ENCODE assay signal across 1 fruit fly cellular context in the genomic region with DNA sequence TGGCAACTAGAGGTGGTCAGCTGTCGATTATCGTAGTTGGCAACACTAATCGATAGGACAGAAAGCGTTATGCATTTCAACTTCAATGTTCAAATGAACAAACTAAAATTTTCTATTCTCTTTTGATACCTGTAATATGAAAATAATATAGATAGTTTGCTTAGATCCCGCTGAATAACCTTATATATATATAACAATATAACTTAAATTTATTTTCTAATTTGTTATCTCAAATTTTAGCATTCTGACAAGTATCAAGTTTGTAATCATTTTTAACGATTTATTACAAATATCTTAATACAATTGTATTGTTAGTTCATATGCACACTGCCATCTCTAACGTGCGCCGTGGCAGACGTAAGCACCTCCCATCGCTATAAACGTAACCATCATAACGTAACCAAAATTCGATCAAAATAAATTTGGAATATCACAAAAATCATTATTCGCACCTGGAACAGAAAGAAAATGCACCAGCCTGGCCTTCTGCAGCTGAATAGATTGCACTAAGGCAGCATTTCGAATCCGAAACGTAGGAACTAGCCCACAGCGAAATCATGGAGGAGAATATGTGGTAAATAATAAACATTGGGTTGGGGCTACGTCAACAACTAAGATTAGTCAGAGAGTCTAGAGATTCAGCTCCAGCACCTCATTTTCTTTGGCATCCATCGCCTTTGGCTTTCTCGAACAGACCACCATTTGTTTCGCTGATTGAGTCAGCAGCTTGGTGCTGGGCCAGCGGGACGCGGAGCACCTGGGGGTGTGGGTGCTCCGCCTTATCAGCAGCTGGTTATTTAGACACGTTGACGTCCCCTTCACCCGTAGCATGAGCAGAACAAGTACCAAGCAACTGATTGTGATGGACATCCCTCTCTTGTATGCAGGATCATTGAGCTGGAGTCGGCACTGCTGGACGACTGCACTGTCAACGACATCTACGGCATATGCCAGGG.
A peak's percentile ranks its signal among the peaks of the same experiment; 100 is the strongest.
TF ChIP-seq lines count a peak whose summit lies in the region.

A gene (minus strand): TSS at position 22 of the 956 bp plus-strand sequence.
A gene (plus strand): TSS at position 385 of the 956 bp plus-strand sequence.

TF ChIP-seq in whole organism, embryonic, 481 proteins besides CTCF, POLR2A, EP300 and RAD21 (continued from another document and continues in another):
- TF ChIP-seq Taf1 (GFP tag; IDR thresholded peaks at IDR 0.05; lab: Robert Waterston, UW) = 0 out of 2 replicates have a peak, but pooled peaks have one; percentile 42
- peak; percentile 6 for TF ChIP-seq CG1603 (tag; optimal IDR thresholded peaks at IDR 0.05; lab: Kevin White, UChicago)
- no peak for TF ChIP-seq sc (optimal IDR thresholded peaks at IDR 0.05; lab: Kevin White, UChicago)
- TF ChIP-seq sc (GFP tag; optimal IDR thresholded peaks at IDR 0.05; lab: Kevin White, UChicago) = peak; percentile 48
- TF ChIP-seq run (tag; optimal IDR thresholded peaks at IDR 0.05; lab: Kevin White, UChicago) = no peak
- TF ChIP-seq B-H2 (GFP tag; optimal IDR thresholded peaks at IDR 0.05; lab: Kevin White, UChicago) = peak; percentile 57
- TF ChIP-seq insv (GFP tag; optimal IDR thresholded peaks at IDR 0.05; lab: Kevin White, UChicago) = peak in 1 of 2 experiments; percentile 8
- TF ChIP-seq CG34376 (GFP tag; optimal IDR thresholded peaks at IDR 0.05; lab: Kevin White, UChicago) = no peak
- no peak for TF ChIP-seq CG3726 (GFP tag; IDR thresholded peaks at IDR 0.05; lab: Robert Waterston, UW)
- no peak for TF ChIP-seq tx (GFP tag; optimal IDR thresholded peaks at IDR 0.05; lab: Kevin White, UChicago)
- TF ChIP-seq ftz-f1 (GFP tag; optimal IDR thresholded peaks at IDR 0.05; lab: Kevin White, UChicago) = no peak
- TF ChIP-seq CG17359 (tag; optimal IDR thresholded peaks at IDR 0.05; lab: Kevin White, UChicago) = peak; percentile 51
- peak; percentile 79 for TF ChIP-seq CG10366 (GFP tag; IDR thresholded peaks at IDR 0.05; lab: Robert Waterston, UW)
- peak; percentile 6 for TF ChIP-seq jumu (GFP tag; optimal IDR thresholded peaks at IDR 0.05; lab: Kevin White, UChicago)
- no peak for TF ChIP-seq CG6654 (GFP tag; optimal IDR thresholded peaks at IDR 0.05; lab: Kevin White, UChicago)
- peak; percentile 89 for TF ChIP-seq nmo (GFP tag; optimal IDR thresholded peaks at IDR 0.05; lab: Kevin White, UChicago)
- TF ChIP-seq CG14441 (GFP tag; IDR thresholded peaks at IDR 0.05; lab: Robert Waterston, UW) = peak; percentile 79
- no peak for TF ChIP-seq CG43689 (GFP tag; IDR thresholded peaks at IDR 0.05; lab: Robert Waterston, UW)
- 0 out of 2 replicates have a peak, but pooled peaks have one; percentile 12 for TF ChIP-seq dimm (GFP tag; IDR thresholded peaks at IDR 0.05; lab: Robert Waterston, UW)
- TF ChIP-seq CG11247 (GFP tag; IDR thresholded peaks at IDR 0.05; lab: Robert Waterston, UW) = peak; percentile 62; the same call in 1 of the 2 replicates
- no peak for TF ChIP-seq CG13296 (GFP tag; optimal IDR thresholded peaks at IDR 0.05; lab: Kevin White, UChicago)
- TF ChIP-seq CG8388 (GFP tag; optimal IDR thresholded peaks at IDR 0.05; lab: Kevin White, UChicago) = peak; percentile 61
- peak; percentile 39 for TF ChIP-seq pzg (GFP tag; optimal IDR thresholded peaks at IDR 0.05; lab: Kevin White, UChicago)
- TF ChIP-seq vvl (GFP tag; IDR thresholded peaks at IDR 0.05; lab: Robert Waterston, UW) = peak; percentile 70; the same call in 1 of the 2 replicates
- no peak for TF ChIP-seq CG17568 (GFP tag; optimal IDR thresholded peaks at IDR 0.05; lab: Kevin White, UChicago)
- peak; percentile 68 for TF ChIP-seq Dref (GFP tag; IDR thresholded peaks at IDR 0.05; lab: Robert Waterston, UW)
- TF ChIP-seq nau (GFP tag; optimal IDR thresholded peaks at IDR 0.05; lab: Kevin White, UChicago) = no peak
- peak; percentile 46 for TF ChIP-seq Bgb (GFP tag; IDR thresholded peaks at IDR 0.05; lab: Robert Waterston, UW; ENCODE audit: partially characterized antibody)
- peak; percentile 64 for TF ChIP-seq Doc3 (GFP tag; IDR thresholded peaks at IDR 0.05; lab: Robert Waterston, UW; ENCODE audit: partially characterized antibody)
- TF ChIP-seq CG33213 (GFP tag; optimal IDR thresholded peaks at IDR 0.05; lab: Kevin White, UChicago) = peak; percentile 14
- no peak for TF ChIP-seq gt (GFP tag; IDR thresholded peaks at IDR 0.05; lab: Robert Waterston, UW)
- no peak for TF ChIP-seq CG4282 (GFP tag; optimal IDR thresholded peaks at IDR 0.05; lab: Kevin White, UChicago)
- TF ChIP-seq lab (GFP tag; optimal IDR thresholded peaks at IDR 0.05; lab: Kevin White, UChicago) = peak; percentile 67
- TF ChIP-seq Dll (GFP tag; IDR thresholded peaks at IDR 0.05; lab: Robert Waterston, UW; ENCODE audit: partially characterized antibody) = peak; percentile 84
- peak; percentile 26 for TF ChIP-seq cato (GFP tag; optimal IDR thresholded peaks at IDR 0.05; lab: Kevin White, UChicago; ENCODE audit: borderline replicate concordance)
- no peak for TF ChIP-seq toy (GFP tag; IDR thresholded peaks at IDR 0.05; lab: Robert Waterston, UW)
- no peak for TF ChIP-seq CG15073 (GFP tag; optimal IDR thresholded peaks at IDR 0.05; lab: Kevin White, UChicago)
- TF ChIP-seq Atf-2 (GFP tag; optimal IDR thresholded peaks at IDR 0.05; lab: Kevin White, UChicago) = no peak
- no peak for TF ChIP-seq Spps (tag; optimal IDR thresholded peaks at IDR 0.05; lab: Kevin White, UChicago)
- no peak for TF ChIP-seq eyg (GFP tag; optimal IDR thresholded peaks at IDR 0.05; lab: Kevin White, UChicago)
- peak; percentile 30 for TF ChIP-seq CG1647 (GFP tag; optimal IDR thresholded peaks at IDR 0.05; lab: Kevin White, UChicago)
- peak; percentile 80 for TF ChIP-seq Scr (GFP tag; IDR thresholded peaks at IDR 0.05; lab: Robert Waterston, UW; ENCODE audit: partially characterized antibody)
- TF ChIP-seq CG32767 (GFP tag; IDR thresholded peaks at IDR 0.05; lab: Robert Waterston, UW) = no peak; the same call in 1 of the 2 replicates
- peak; percentile 75 for TF ChIP-seq CG11504 (tag; optimal IDR thresholded peaks at IDR 0.05; lab: Kevin White, UChicago)
- peak; percentile 25 for TF ChIP-seq YL-1 (GFP tag; optimal IDR thresholded peaks at IDR 0.05; lab: Kevin White, UChicago)
- TF ChIP-seq hth (optimal IDR thresholded peaks at IDR 0.05; lab: Kevin White, UChicago) = no peak
- TF ChIP-seq cg (GFP tag; optimal IDR thresholded peaks at IDR 0.05; lab: Kevin White, UChicago) = no peak
- TF ChIP-seq CG17361 (GFP tag; IDR thresholded peaks at IDR 0.05; lab: Robert Waterston, UW) = peak; percentile 85
- TF ChIP-seq CG6272 (GFP tag; IDR thresholded peaks at IDR 0.05; lab: Robert Waterston, UW) = peak; percentile 65
- TF ChIP-seq Ets65A (GFP tag; lab: Kevin White, UChicago) = peak; percentile 94
- peak; percentile 75 for TF ChIP-seq CG15696 (tag; optimal IDR thresholded peaks at IDR 0.05; lab: Kevin White, UChicago)
- TF ChIP-seq CG6683 (GFP tag; optimal IDR thresholded peaks at IDR 0.05; lab: Kevin White, UChicago) = no peak
- no peak for TF ChIP-seq CG42726 (GFP tag; IDR thresholded peaks at IDR 0.05; lab: Robert Waterston, UW; ENCODE audit: partially characterized antibody)
- TF ChIP-seq pfk (GFP tag; optimal IDR thresholded peaks at IDR 0.05; lab: Kevin White, UChicago) = no peak
- no peak for TF ChIP-seq salm (tag; optimal IDR thresholded peaks at IDR 0.05; lab: Kevin White, UChicago)
- TF ChIP-seq NFAT (GFP tag; IDR thresholded peaks at IDR 0.05; lab: Robert Waterston, UW) = peak; percentile 70
- TF ChIP-seq prd (optimal IDR thresholded peaks at IDR 0.05; lab: Kevin White, UChicago) = no peak
- TF ChIP-seq prd (GFP tag; IDR thresholded peaks at IDR 0.05; lab: Robert Waterston, UW) = peak; percentile 85
- TF ChIP-seq pnt (GFP tag; optimal IDR thresholded peaks at IDR 0.05; lab: Kevin White, UChicago) = peak; percentile 25
- TF ChIP-seq Usf (GFP tag; optimal IDR thresholded peaks at IDR 0.05; lab: Kevin White, UChicago) = peak; percentile 35
- TF ChIP-seq CG6175 (GFP tag; IDR thresholded peaks at IDR 0.05; lab: Robert Waterston, UW) = no peak
- no peak for TF ChIP-seq NC2β (GFP tag; optimal IDR thresholded peaks at IDR 0.05; lab: Kevin White, UChicago)
- no peak for TF ChIP-seq CG9876 (GFP tag; optimal IDR thresholded peaks at IDR 0.05; lab: Kevin White, UChicago)
- no peak for TF ChIP-seq CG17912 (GFP tag; optimal IDR thresholded peaks at IDR 0.05; lab: Kevin White, UChicago)
- peak; percentile 79 for TF ChIP-seq CG15269 (tag; optimal IDR thresholded peaks at IDR 0.05; lab: Kevin White, UChicago)
- no peak for TF ChIP-seq tup (GFP tag; optimal IDR thresholded peaks at IDR 0.05; lab: Kevin White, UChicago)
- TF ChIP-seq ap (GFP tag; IDR thresholded peaks at IDR 0.05; lab: Robert Waterston, UW) = no peak
- TF ChIP-seq HLH54F (GFP tag; optimal IDR thresholded peaks at IDR 0.05; lab: Kevin White, UChicago) = peak; percentile 26
- TF ChIP-seq pros (GFP tag; optimal IDR thresholded peaks at IDR 0.05; lab: Kevin White, UChicago) = no peak
- no peak for TF ChIP-seq crp (GFP tag; optimal IDR thresholded peaks at IDR 0.05; lab: Kevin White, UChicago)
- TF ChIP-seq twi (tag; optimal IDR thresholded peaks at IDR 0.05; lab: Kevin White, UChicago) = peak; percentile 49
- peak; percentile 76 for TF ChIP-seq CG12659 (GFP tag; optimal IDR thresholded peaks at IDR 0.05; lab: Kevin White, UChicago)
- no peak for TF ChIP-seq sim (GFP tag; IDR thresholded peaks at IDR 0.05; lab: Robert Waterston, UW)
- peak; percentile 19 for TF ChIP-seq Asciz (GFP tag; optimal IDR thresholded peaks at IDR 0.05; lab: Kevin White, UChicago)
- TF ChIP-seq bowl (GFP tag; IDR thresholded peaks at IDR 0.05; lab: Robert Waterston, UW) = no peak
- no peak for TF ChIP-seq disco-r (GFP tag; optimal IDR thresholded peaks at IDR 0.05; lab: Kevin White, UChicago)
- no peak for TF ChIP-seq Lim3 (GFP tag; IDR thresholded peaks at IDR 0.05; lab: Robert Waterston, UW)
- peak; percentile 38 for TF ChIP-seq CG8281 (tag; optimal IDR thresholded peaks at IDR 0.05; lab: Kevin White, UChicago)
- peak; percentile 53 for TF ChIP-seq CG15601 (tag; optimal IDR thresholded peaks at IDR 0.05; lab: Kevin White, UChicago)
- peak; percentile 76 for TF ChIP-seq CG13287 (GFP tag; IDR thresholded peaks at IDR 0.05; lab: Robert Waterston, UW; ENCODE audit: partially characterized antibody)
- TF ChIP-seq ranshi (GFP tag; IDR thresholded peaks at IDR 0.05; lab: Robert Waterston, UW) = peak; percentile 71; the same call in 1 of the 2 replicates
- peak; percentile 24 for TF ChIP-seq odd (GFP tag; optimal IDR thresholded peaks at IDR 0.05; lab: Kevin White, UChicago)
- peak; percentile 64; the same call in 2 of the 3 replicates for TF ChIP-seq CG14860 (GFP tag; IDR thresholded peaks at IDR 0.05; lab: Robert Waterston, UW; ENCODE audit: partially characterized antibody)
- 0 out of 2 replicates have a peak, but pooled peaks have one; percentile 34 for TF ChIP-seq CG1024 (GFP tag; IDR thresholded peaks at IDR 0.05; lab: Robert Waterston, UW)
- 0 out of 3 replicates have a peak, but pooled peaks have one; percentile 45 for TF ChIP-seq hb (GFP tag; IDR thresholded peaks at IDR 0.05; lab: Robert Waterston, UW; ENCODE audit: partially characterized antibody)
- peak; percentile 53 for TF ChIP-seq Blimp-1 (GFP tag; optimal IDR thresholded peaks at IDR 0.05; lab: Kevin White, UChicago)
- no peak for TF ChIP-seq jing (GFP tag; optimal IDR thresholded peaks at IDR 0.05; lab: Kevin White, UChicago)
- TF ChIP-seq CG4820 (GFP tag; optimal IDR thresholded peaks at IDR 0.05; lab: Kevin White, UChicago) = peak; percentile 55
- peak; percentile 53 for TF ChIP-seq CG10462 (GFP tag; optimal IDR thresholded peaks at IDR 0.05; lab: Kevin White, UChicago)
- peak; percentile 66 for TF ChIP-seq E2f1 (GFP tag; IDR thresholded peaks at IDR 0.05; lab: Robert Waterston, UW)
- peak; percentile 30 for TF ChIP-seq CG1529 (GFP tag; optimal IDR thresholded peaks at IDR 0.05; lab: Kevin White, UChicago)
- peak; percentile 37 for TF ChIP-seq CG13894 (tag; optimal IDR thresholded peaks at IDR 0.05; lab: Kevin White, UChicago)
- TF ChIP-seq CG31365 (tag; optimal IDR thresholded peaks at IDR 0.05; lab: Kevin White, UChicago) = no peak
- TF ChIP-seq slp2 (GFP tag; optimal IDR thresholded peaks at IDR 0.05; lab: Kevin White, UChicago) = peak; percentile 15
- TF ChIP-seq CG12942 (GFP tag; optimal IDR thresholded peaks at IDR 0.05; lab: Kevin White, UChicago) = peak; percentile 72
- peak; percentile 36 for TF ChIP-seq Hsf (GFP tag; optimal IDR thresholded peaks at IDR 0.05; lab: Kevin White, UChicago)
- no peak for TF ChIP-seq ash1 (GFP tag; optimal IDR thresholded peaks at IDR 0.05; lab: Kevin White, UChicago)
- TF ChIP-seq fu2 (GFP tag; optimal IDR thresholded peaks at IDR 0.05; lab: Kevin White, UChicago) = peak; percentile 9
- TF ChIP-seq ATbp (GFP tag; optimal IDR thresholded peaks at IDR 0.05; lab: Kevin White, UChicago) = no peak
- peak; percentile 82 for TF ChIP-seq BEAF-32 (GFP tag; optimal IDR thresholded peaks at IDR 0.05; lab: Kevin White, UChicago)
- peak; percentile 25 for TF ChIP-seq CG31388 (GFP tag; optimal IDR thresholded peaks at IDR 0.05; lab: Kevin White, UChicago)
- TF ChIP-seq GATAe (GFP tag; conservative IDR thresholded peaks at IDR 0.05; lab: Robert Waterston, UW) = 0 out of 2 replicates have a peak, but pooled peaks have one; percentile 18
- peak; percentile 81 for TF ChIP-seq ind (GFP tag; optimal IDR thresholded peaks at IDR 0.05; lab: Kevin White, UChicago)
- peak; percentile 36; the same call in 1 of the 3 replicates for TF ChIP-seq C15 (GFP tag; IDR thresholded peaks at IDR 0.05; lab: Robert Waterston, UW)
- TF ChIP-seq Doc2 (GFP tag; IDR thresholded peaks at IDR 0.05; lab: Robert Waterston, UW) = no peak
- TF ChIP-seq CG5245 (GFP tag; optimal IDR thresholded peaks at IDR 0.05; lab: Kevin White, UChicago) = peak; percentile 49
- no peak for TF ChIP-seq CG8290 (GFP tag; optimal IDR thresholded peaks at IDR 0.05; lab: Kevin White, UChicago)
- peak in 1 of 2 experiments; percentile 58 for TF ChIP-seq CG8290 (tag; optimal IDR thresholded peaks at IDR 0.05; lab: Kevin White, UChicago)
- peak; percentile 62 for TF ChIP-seq bab2 (GFP tag; optimal IDR thresholded peaks at IDR 0.05; lab: Kevin White, UChicago)
- TF ChIP-seq CG4328 (GFP tag; optimal IDR thresholded peaks at IDR 0.05; lab: Kevin White, UChicago) = peak; percentile 37
- peak; percentile 33 for TF ChIP-seq stwl (tag; optimal IDR thresholded peaks at IDR 0.05; lab: Kevin White, UChicago)
- TF ChIP-seq CG12104 (GFP tag; optimal IDR thresholded peaks at IDR 0.05; lab: Kevin White, UChicago) = peak; percentile 50
- TF ChIP-seq Elba2 (GFP tag; optimal IDR thresholded peaks at IDR 0.05; lab: Kevin White, UChicago) = peak; percentile 12
- peak; percentile 14 for TF ChIP-seq CG8944 (GFP tag; optimal IDR thresholded peaks at IDR 0.05; lab: Kevin White, UChicago)
- peak; percentile 47 for TF ChIP-seq CG17385 (GFP tag; optimal IDR thresholded peaks at IDR 0.05; lab: Kevin White, UChicago)
- no peak for TF ChIP-seq repo (GFP tag; optimal IDR thresholded peaks at IDR 0.05; lab: Kevin White, UChicago)
- peak; percentile 31 for TF ChIP-seq Mad (GFP tag; optimal IDR thresholded peaks at IDR 0.05; lab: Kevin White, UChicago)
